Worm (Caenorhabditis elegans): ENCODE measurements around the gene str-178.

DNA sequence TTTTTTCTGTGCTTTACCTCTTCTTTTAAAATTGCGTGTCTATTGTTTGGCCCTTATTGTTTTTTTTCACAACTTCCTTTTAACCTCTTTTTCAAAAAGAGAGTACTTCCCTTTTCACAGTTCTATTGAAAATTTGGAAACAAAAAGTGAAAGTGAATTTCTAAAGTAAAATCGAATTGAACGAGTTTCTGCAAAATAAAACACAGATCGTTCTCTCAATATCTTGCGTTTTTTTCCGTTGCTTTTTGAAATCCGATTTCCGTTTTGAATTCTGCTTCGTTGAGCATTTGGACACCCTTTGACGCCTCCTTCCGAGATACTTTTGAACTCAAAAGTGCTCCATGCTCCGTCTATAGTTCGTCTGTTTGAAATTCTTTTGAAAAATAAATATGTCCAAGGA is 40.0 kb downstream of the str-178 start:
- TF ChIP-seq ceh-9 (tag; optimal IDR thresholded peaks at IDR 0.05), result no peak
- TF ChIP-seq zip-5 (tag; optimal IDR thresholded peaks at IDR 0.05), result no peak
- TF ChIP-seq pag-3 (tag; optimal IDR thresholded peaks at IDR 0.05; ENCODE audit: borderline replicate concordance), result no peak
- TF ChIP-seq ahr-1 (tag; optimal IDR thresholded peaks at IDR 0.05), result no peak
- TF ChIP-seq K02D7.2 (tag; optimal IDR thresholded peaks at IDR 0.05), result no peak
- no peak for TF ChIP-seq tbx-7 (tag; optimal IDR thresholded peaks at IDR 0.05)
- TF ChIP-seq ceh-14 (tag; optimal IDR thresholded peaks at IDR 0.05), result no peak
- no peak for TF ChIP-seq odd-2 (tag; optimal IDR thresholded peaks at IDR 0.05)
- no peak for TF ChIP-seq ceh-6 (GFP tag; optimal IDR thresholded peaks at IDR 0.05)
- TF ChIP-seq madf-2 (tag; optimal IDR thresholded peaks at IDR 0.05), result no peak
- no peak for TF ChIP-seq pqm-1 (tag; optimal IDR thresholded peaks at IDR 0.05)
- TF ChIP-seq pha-4 (tag; optimal IDR thresholded peaks at IDR 0.05), result no peak
